Fruit fly (Drosophila melanogaster): ENCODE results near the gene CG3402.

Gene CG3402

DNA sequence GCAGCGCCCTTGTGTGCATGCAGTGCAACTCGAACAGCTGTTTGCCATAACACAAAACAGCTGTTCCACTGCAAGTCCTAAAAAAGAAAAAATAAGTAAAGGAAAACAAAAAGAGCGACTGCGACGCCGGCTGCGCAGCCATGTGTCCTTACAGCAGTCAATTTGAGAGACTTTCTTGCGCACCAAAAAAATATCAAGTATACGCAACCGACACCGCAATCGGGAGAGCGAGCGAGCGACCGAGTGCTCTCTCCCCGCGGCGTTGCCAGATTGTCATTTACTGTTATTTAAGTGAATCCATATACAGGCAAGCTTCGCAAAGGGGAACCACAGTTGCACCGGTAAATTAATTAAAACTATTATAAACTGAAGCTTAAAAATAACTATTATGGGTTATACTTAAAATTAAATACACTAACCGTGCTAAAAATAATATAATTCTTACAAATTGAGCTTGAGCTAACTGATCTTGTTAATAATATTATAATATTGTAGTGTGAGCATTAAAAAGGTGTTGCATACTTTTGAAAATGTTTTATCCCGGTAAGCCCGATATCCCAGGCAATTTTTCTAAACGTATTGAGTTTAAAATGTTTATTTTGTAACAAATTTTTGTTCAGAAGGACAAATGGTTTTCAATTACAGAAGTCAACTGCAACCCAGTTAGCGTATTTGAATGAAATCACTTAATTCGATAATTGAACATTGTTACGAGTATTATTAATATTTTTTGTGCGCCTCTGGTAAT lies 22.6 kb downstream of the CG3402 start:
- TF ChIP-seq CG17806 (tag; optimal IDR thresholded peaks at IDR 0.05): no peak
- peak; percentile 27; the same call in 1 of the 2 replicates for TF ChIP-seq CG12605 (GFP tag; IDR thresholded peaks at IDR 0.05)
- TF ChIP-seq CG4496 (GFP tag; IDR thresholded peaks at IDR 0.05): peak; percentile 76
- TF ChIP-seq Ets98B (GFP tag; IDR thresholded peaks at IDR 0.05): peak; percentile 58; the same call in 1 of the 2 replicates
- peak; percentile 17 for TF ChIP-seq CG8301 (tag; optimal IDR thresholded peaks at IDR 0.05)
- TF ChIP-seq CG8159 (tag; optimal IDR thresholded peaks at IDR 0.05): peak; percentile 6
- TF ChIP-seq Snoo (tag; optimal IDR thresholded peaks at IDR 0.05): peak; percentile 29
- TF ChIP-seq Pif1B (GFP tag; optimal IDR thresholded peaks at IDR 0.05): no peak

DNA sequence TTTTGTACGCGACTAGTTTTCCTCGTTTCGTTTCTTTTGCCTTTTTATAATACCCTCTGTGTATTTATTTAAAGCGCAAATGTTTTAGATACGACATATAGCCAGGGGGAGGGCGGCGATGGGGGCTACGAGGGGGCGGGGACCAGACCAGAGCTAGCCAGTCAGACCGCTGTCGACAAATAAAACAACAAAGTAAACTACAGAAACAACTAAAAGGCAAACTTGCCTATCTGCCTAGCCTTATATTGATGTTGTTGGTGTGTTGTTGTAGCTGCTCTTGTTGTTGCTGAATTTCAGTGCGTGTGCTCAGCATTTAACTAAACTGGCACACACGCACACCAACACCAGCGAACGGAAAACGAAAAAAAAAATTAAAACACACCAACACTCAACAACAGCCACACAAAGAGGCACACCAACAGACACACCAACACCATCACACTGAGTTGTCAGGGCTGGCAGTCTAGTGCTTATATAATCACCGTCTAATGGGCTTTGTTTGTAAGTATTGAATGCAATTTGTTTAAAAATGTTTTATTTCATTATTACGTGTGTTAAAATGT lies 23.2 kb downstream of the CG3402 start:
- TF ChIP-seq CG32121 (GFP tag; IDR thresholded peaks at IDR 0.05) (peak; percentile 68), rn (GFP tag; IDR thresholded peaks at IDR 0.05) (no peak), Ets98B (GFP tag; IDR thresholded peaks at IDR 0.05) (peak; percentile 51), gl (tag; optimal IDR thresholded peaks at IDR 0.05) (no peak), CG14655 (GFP tag; optimal IDR thresholded peaks at IDR 0.05) (peak; percentile 20), CG10348 (GFP tag; IDR thresholded peaks at IDR 0.05) (no peak), CG17806 (tag; optimal IDR thresholded peaks at IDR 0.05) (no peak), CG34367 (tag; optimal IDR thresholded peaks at IDR 0.05) (no peak), CG13204 (GFP tag; optimal IDR thresholded peaks at IDR 0.05) (no peak), CG9948 (tag; optimal IDR thresholded peaks at IDR 0.05) (no peak), CG4496 (GFP tag; IDR thresholded peaks at IDR 0.05) (peak; percentile 69), Pif1B (GFP tag; optimal IDR thresholded peaks at IDR 0.05) (no peak), D1 (tag; optimal IDR thresholded peaks at IDR 0.05) (no peak), Pif1A (GFP tag; optimal IDR thresholded peaks at IDR 0.05) (peak; percentile 26), EcR (GFP tag; optimal IDR thresholded peaks at IDR 0.05) (no peak), fd96Ca (GFP tag; IDR thresholded peaks at IDR 0.05) (no peak; the same call in 2 of the 3 replicates), CG8301 (tag; optimal IDR thresholded peaks at IDR 0.05) (no peak), CG8159 (tag; optimal IDR thresholded peaks at IDR 0.05) (no peak), Snoo (tag; optimal IDR thresholded peaks at IDR 0.05) (no peak), CG15710 (tag; optimal IDR thresholded peaks at IDR 0.05) (no peak), CG12605 (GFP tag; IDR thresholded peaks at IDR 0.05) (peak; percentile 8)

dm6 chr3L:628654-629285 lies 23.9 kb downstream of the CG3402 start:
- no peak for TF ChIP-seq rn (GFP tag; IDR thresholded peaks at IDR 0.05)
- TF ChIP-seq Snoo (tag; optimal IDR thresholded peaks at IDR 0.05): peak; percentile 17
- TF ChIP-seq Pif1B (GFP tag; optimal IDR thresholded peaks at IDR 0.05): no peak

- TF ChIP-seq CG12605 (GFP tag; IDR thresholded peaks at IDR 0.05): 0 out of 2 replicates have a peak, but pooled peaks have one; percentile 62
- TF ChIP-seq Snoo (tag; optimal IDR thresholded peaks at IDR 0.05): no peak
- TF ChIP-seq EcR (GFP tag; optimal IDR thresholded peaks at IDR 0.05): peak; percentile 70
- TF ChIP-seq CG10348 (GFP tag; IDR thresholded peaks at IDR 0.05): no peak
- no peak for TF ChIP-seq CG9948 (tag; optimal IDR thresholded peaks at IDR 0.05)
- TF ChIP-seq CG4496 (GFP tag; IDR thresholded peaks at IDR 0.05): peak; percentile 70
- TF ChIP-seq CG34367 (tag; optimal IDR thresholded peaks at IDR 0.05): peak; percentile 32
- no peak for TF ChIP-seq Pif1B (GFP tag; optimal IDR thresholded peaks at IDR 0.05)
- TF ChIP-seq CG8301 (tag; optimal IDR thresholded peaks at IDR 0.05): peak; percentile 44
- peak; percentile 78 for TF ChIP-seq fd96Ca (GFP tag; IDR thresholded peaks at IDR 0.05)
- TF ChIP-seq CG15710 (tag; optimal IDR thresholded peaks at IDR 0.05): peak; percentile 15
- peak; percentile 15 for TF ChIP-seq CG8159 (tag; optimal IDR thresholded peaks at IDR 0.05)
- peak; percentile 80 for TF ChIP-seq CG32121 (GFP tag; IDR thresholded peaks at IDR 0.05)
- peak; percentile 17 for TF ChIP-seq gl (tag; optimal IDR thresholded peaks at IDR 0.05)
- TF ChIP-seq D1 (tag; optimal IDR thresholded peaks at IDR 0.05): no peak
- TF ChIP-seq rn (GFP tag; IDR thresholded peaks at IDR 0.05): 0 out of 2 replicates have a peak, but pooled peaks have one; percentile 26
- TF ChIP-seq CG17806 (tag; optimal IDR thresholded peaks at IDR 0.05): peak; percentile 27
- no peak for TF ChIP-seq Pif1A (GFP tag; optimal IDR thresholded peaks at IDR 0.05)
- TF ChIP-seq CG14655 (GFP tag; optimal IDR thresholded peaks at IDR 0.05): peak; percentile 49
- peak; percentile 71 for TF ChIP-seq Ets98B (GFP tag; IDR thresholded peaks at IDR 0.05)
- peak; percentile 65 for TF ChIP-seq CG13204 (GFP tag; optimal IDR thresholded peaks at IDR 0.05)
Measured at dm6 chr3L:627819-628601, 24.7 kb downstream of the CG3402 start.

- no peak for TF ChIP-seq rn (GFP tag; IDR thresholded peaks at IDR 0.05)
- TF ChIP-seq gl (tag; optimal IDR thresholded peaks at IDR 0.05): no peak
- no peak for TF ChIP-seq CG32121 (GFP tag; IDR thresholded peaks at IDR 0.05)
- TF ChIP-seq CG17806 (tag; optimal IDR thresholded peaks at IDR 0.05): no peak
- TF ChIP-seq Pif1B (GFP tag; optimal IDR thresholded peaks at IDR 0.05): no peak
- no peak for TF ChIP-seq CG9948 (tag; optimal IDR thresholded peaks at IDR 0.05)
- no peak for TF ChIP-seq CG34367 (tag; optimal IDR thresholded peaks at IDR 0.05)
- TF ChIP-seq CG14655 (GFP tag; optimal IDR thresholded peaks at IDR 0.05): no peak
- TF ChIP-seq CG12605 (GFP tag; IDR thresholded peaks at IDR 0.05): no peak
- TF ChIP-seq CG8159 (tag; optimal IDR thresholded peaks at IDR 0.05): no peak
- no peak for TF ChIP-seq Ets98B (GFP tag; IDR thresholded peaks at IDR 0.05)
- no peak for TF ChIP-seq Pif1A (GFP tag; optimal IDR thresholded peaks at IDR 0.05)
- TF ChIP-seq fd96Ca (GFP tag; IDR thresholded peaks at IDR 0.05): no peak
- TF ChIP-seq Snoo (tag; optimal IDR thresholded peaks at IDR 0.05): no peak
- TF ChIP-seq D1 (tag; optimal IDR thresholded peaks at IDR 0.05): no peak
- TF ChIP-seq CG13204 (GFP tag; optimal IDR thresholded peaks at IDR 0.05): no peak
Measured at dm6 chr3L:627370-627769, 25.3 kb downstream of the CG3402 start.
